Worm (Caenorhabditis elegans): ENCODE measurements around the gene polq-1.

- no peak for TF ChIP-seq tbx-2 (tag; optimal IDR thresholded peaks at IDR 0.05)
- TF ChIP-seq pag-3 (tag; optimal IDR thresholded peaks at IDR 0.05; ENCODE audit: borderline replicate concordance), result no peak
- TF ChIP-seq Y22D7AL.16 (tag; optimal IDR thresholded peaks at IDR 0.05), result no peak
- TF ChIP-seq mec-3 (tag; optimal IDR thresholded peaks at IDR 0.05; ENCODE audit: borderline replicate concordance), result no peak
- TF ChIP-seq pha-4 (tag; optimal IDR thresholded peaks at IDR 0.05), result no peak
- TF ChIP-seq pqm-1 (tag; optimal IDR thresholded peaks at IDR 0.05), result no peak
- TF ChIP-seq ceh-48 (tag; optimal IDR thresholded peaks at IDR 0.05), result no peak
- no peak for TF ChIP-seq ceh-45 (GFP tag; IDR thresholded peaks at IDR 0.05)
- no peak for TF ChIP-seq pax-1 (tag; optimal IDR thresholded peaks at IDR 0.05)
- no peak for TF ChIP-seq ceh-2 (tag; optimal IDR thresholded peaks at IDR 0.05)
- no peak for TF ChIP-seq hlh-13 (GFP tag; optimal IDR thresholded peaks at IDR 0.05)
- no peak for TF ChIP-seq elt-2 (tag; optimal IDR thresholded peaks at IDR 0.05)
These were observed 52.5 kb downstream of the polq-1 start for ce11 chrIII:5750503-5750902.

Measured in whole organism, late embryonic.